Worm (Caenorhabditis elegans) whole organism, L4 larva: ENCODE results near the gene scl-9.

Experiments
- Y5F2A.4 ChIP-seq: fragments of 200-800 bp; sonication (Bioruptor generic); optimal IDR thresholded peaks from 2 replicates; lab custom pipeline; 2018; ENCODE audit warnings: mild to moderate bottlenecking, missing genetic modification characterization, missing compliant biosample characterization
- ZK546.5 ChIP-seq, 2 experiments: sonication (generic microtip); optimal IDR thresholded peaks; 2 replicates each; lab custom pipeline; 2017; ENCODE audit warnings: missing biosample characterization in 2 of 2, missing genetic modification characterization in 2 of 2
- aha-1 ChIP-seq: fragments of 150-350 bp; peaks from one replicate; lab custom pipeline; 2014; ENCODE audit warnings: missing biosample characterization, missing genetic modification characterization
- daf-16 ChIP-seq, 3 experiments: sonication (generic microtip); optimal IDR thresholded peaks; 2 replicates each; lab custom pipeline; 2016 to 2017; ENCODE audit warnings: missing genetic modification characterization in 3 of 3, missing genetic modification reagents in 3 of 3, mild to moderate bottlenecking in 2 of 3, missing compliant biosample characterization in 2 of 3, missing biosample characterization in 1 of 3, moderate library complexity in 1 of 3
- hlh-11 ChIP-seq: fragments of 200-800 bp; sonication (Bioruptor generic); optimal IDR thresholded peaks from 2 replicates; lab custom pipeline; 2018; ENCODE audit warnings: mild to moderate bottlenecking, missing genetic modification characterization, missing compliant biosample characterization
- lin-15B ChIP-seq: fragments of 150-350 bp; sonication (generic microtip); optimal IDR thresholded peaks from 3 replicates; lab custom pipeline; 2014; ENCODE audit warnings: missing biosample characterization, missing genetic modification characterization
- lin-39 ChIP-seq: fragments of 150-350 bp; optimal IDR thresholded peaks from 2 replicates; lab custom pipeline; 2014; ENCODE audit warnings: missing biosample characterization, missing genetic modification reagents, missing genetic modification characterization
- nhr-11 ChIP-seq: fragments of 150-350 bp; optimal IDR thresholded peaks from 2 replicates; lab custom pipeline; 2014; ENCODE audit warnings: missing biosample characterization, missing genetic modification characterization
- unc-39 ChIP-seq: sonication (generic microtip); optimal IDR thresholded peaks from 2 replicates; lab custom pipeline; 2017; ENCODE audit warnings: missing biosample characterization, missing genetic modification characterization
- zip-11 ChIP-seq: fragments of 200-800 bp; sonication (Bioruptor generic); IDR thresholded peaks from 2 replicates; pipeline ENCODE4 v1.3.6; 2022; ENCODE audit warnings: missing genetic modification characterization, missing compliant biosample characterization
- ztf-11 ChIP-seq: fragments of 150-350 bp; optimal IDR thresholded peaks from 2 replicates; lab custom pipeline; 2014; ENCODE audit warnings: missing biosample characterization, missing genetic modification characterization

ce11 chrIV:13028746-13029673 lies 17.9 kb upstream of the scl-9 start:
- TF ChIP-seq unc-39 (tag; lab: Kevin White, UChicago) (no peak), lin-39 (tag; lab: Kevin White, UChicago) (no peak), ztf-11 (tag; lab: Kevin White, UChicago) (no peak), zip-11 (GFP tag; lab: Robert Waterston, UW) (no peak), aha-1 (tag; lab: Kevin White, UChicago) (peak; percentile 32), hlh-11 (tag; lab: Kevin White, UChicago) (no peak), ZK546.5 (tag; optimal IDR thresholded peaks at IDR 0.05; lab: Kevin White, UChicago) (no peak), nhr-11 (tag; lab: Kevin White, UChicago) (no peak), lin-15B (no peak), daf-16 (GFP tag; optimal IDR thresholded peaks at IDR 0.05; lab: Kevin White, UChicago) (no peak), daf-16 (tag; optimal IDR thresholded peaks at IDR 0.05; lab: Kevin White, UChicago) (peak; percentile 6), Y5F2A.4 (GFP tag; lab: Kevin White, UChicago) (no peak)
